Worm (Caenorhabditis elegans) whole organism, L4 larva: ENCODE measurements around the gene R07B7.12.

Source experiments
- lin-13 ChIP-seq: fragments of 150-350 bp; optimal IDR thresholded peaks from 2 replicates; lab custom pipeline; 2014; ENCODE audit warnings: missing biosample characterization, missing genetic modification reagents, missing genetic modification characterization
- ztf-11 ChIP-seq: fragments of 150-350 bp; optimal IDR thresholded peaks from 2 replicates; lab custom pipeline; 2014; ENCODE audit warnings: missing biosample characterization, missing genetic modification characterization

Gene R07B7.12

DNA sequence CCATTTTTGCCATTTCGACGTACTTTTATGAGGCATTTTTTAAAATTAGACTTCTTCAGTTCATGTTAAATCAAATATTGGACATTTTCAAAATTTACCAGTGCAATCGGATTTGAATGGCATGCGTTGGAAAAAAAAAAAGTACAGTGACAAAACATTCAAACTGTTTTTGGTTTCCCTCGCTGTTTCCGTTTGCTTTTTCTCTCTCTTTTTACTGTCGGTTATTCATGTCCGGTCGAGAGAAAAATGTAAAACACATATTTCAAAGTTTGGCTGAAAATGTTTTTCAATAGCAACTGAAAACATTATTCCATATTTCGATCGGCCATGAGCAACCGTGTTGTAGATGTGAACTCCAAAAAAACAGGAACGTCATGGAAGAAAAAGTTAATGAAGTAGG is 51.8 kb downstream of the R07B7.12 start, which contains the start of gene C27A7.3:
Gene C27A7.3 (plus strand): TSS at position 301 of the 400 bp plus-strand sequence.
- no peak for TF ChIP-seq ztf-11 (tag; lab: Kevin White, UChicago)
- no peak for TF ChIP-seq lin-13 (GFP tag; lab: Kevin White, UChicago)
